Worm (Caenorhabditis elegans) whole organism, L4 larva: Measurements from ENCODE around the gene marc-5.

ENCODE experiments used
- F26F4.8 ChIP-seq: fragments of 200-800 bp; sonication (Bioruptor generic); conservative IDR thresholded peaks from 2 replicates; pipeline ENCODE4 v1.3.6; 2022; ENCODE audit warnings: missing genetic modification characterization, missing compliant biosample characterization
- F37D6.2 ChIP-seq: sonication (generic microtip); optimal IDR thresholded peaks from 2 replicates; lab custom pipeline; 2016; ENCODE audit warnings: mild to moderate bottlenecking, missing genetic modification characterization, missing compliant biosample characterization
- F44E2.7 ChIP-seq: fragments of 200-800 bp; sonication (Bioruptor generic); IDR thresholded peaks from 2 replicates; pipeline ENCODE4 v2.1.2; 2022; ENCODE audit warnings: missing genetic modification characterization, missing compliant biosample characterization
- R02D3.7 ChIP-seq: fragments of 150-350 bp; sonication (generic microtip); optimal IDR thresholded peaks from 3 replicates; lab custom pipeline; 2014; ENCODE audit warnings: missing biosample characterization, missing genetic modification characterization
- Y48G9A.11 ChIP-seq: fragments of 200-800 bp; sonication (Bioruptor generic); IDR thresholded peaks from 2 replicates; pipeline ENCODE4 v1.3.6; 2022; ENCODE audit warnings: missing genetic modification reagents, missing genetic modification characterization, missing compliant biosample characterization
- ZK337.2 ChIP-seq: fragments of 200-800 bp; sonication (Bioruptor generic); IDR thresholded peaks from 2 replicates; pipeline ENCODE4 v1.3.6; 2022; ENCODE audit warnings: missing genetic modification reagents, missing genetic modification characterization, missing compliant biosample characterization
- attf-4 ChIP-seq: sonication (generic microtip); optimal IDR thresholded peaks from 3 replicates; lab custom pipeline; 2017; ENCODE audit warnings: missing biosample characterization, missing genetic modification characterization
- ceh-28 ChIP-seq: fragments of 150-350 bp; optimal IDR thresholded peaks from 2 replicates; lab custom pipeline; 2014; ENCODE audit warnings: missing biosample characterization, missing genetic modification reagents, missing genetic modification characterization
- ceh-82 ChIP-seq: sonication (generic microtip); optimal IDR thresholded peaks from 2 replicates; lab custom pipeline; 2017; ENCODE audit warnings: missing biosample characterization, missing genetic modification characterization
- cey-2 ChIP-seq: sonication (generic microtip); optimal IDR thresholded peaks from 3 replicates; lab custom pipeline; 2017; ENCODE audit warnings: missing genetic modification characterization, mild to moderate bottlenecking, missing compliant biosample characterization, antibody characterized with exemption, borderline replicate concordance; ENCODE audit not compliant: insufficient read depth
- ctbp-1 ChIP-seq: fragments of 200-800 bp; sonication (Bioruptor generic); IDR thresholded peaks from 2 replicates; pipeline ENCODE4 v1.3.6; 2022; ENCODE audit warnings: missing genetic modification reagents, missing genetic modification characterization, missing compliant biosample characterization
- daf-16 ChIP-seq, 3 experiments: sonication (generic microtip); optimal IDR thresholded peaks; 2 replicates each; lab custom pipeline; 2016 to 2017; ENCODE audit warnings: missing genetic modification characterization in 3 of 3, missing genetic modification reagents in 3 of 3, mild to moderate bottlenecking in 2 of 3, missing compliant biosample characterization in 2 of 3, missing biosample characterization in 1 of 3, moderate library complexity in 1 of 3
- dmd-9 ChIP-seq: fragments of 200-800 bp; sonication (Bioruptor generic); IDR thresholded peaks from 2 replicates; pipeline ENCODE4 v1.3.6; 2022; ENCODE audit warnings: missing genetic modification reagents, missing genetic modification characterization, missing compliant biosample characterization
- dpl-1 ChIP-seq: fragments of 150-350 bp; optimal IDR thresholded peaks from 2 replicates; lab custom pipeline; 2014; ENCODE audit warnings: missing biosample characterization, missing genetic modification reagents, missing genetic modification characterization
- duxl-1 ChIP-seq: sonication (generic microtip); optimal IDR thresholded peaks from 2 replicates; lab custom pipeline; 2016; ENCODE audit warnings: mild to moderate bottlenecking, missing genetic modification characterization, moderate library complexity, missing compliant biosample characterization; ENCODE audit not compliant: poor library complexity
- egl-43 ChIP-seq: fragments of 200-800 bp; sonication (Bioruptor generic); IDR thresholded peaks from 2 replicates; pipeline ENCODE4 v1.3.6; 2022; ENCODE audit warnings: missing genetic modification reagents, missing genetic modification characterization, missing compliant biosample characterization
- gei-8 ChIP-seq: fragments of 200-800 bp; sonication (Bioruptor generic); optimal IDR thresholded peaks from 2 replicates; lab custom pipeline; 2018; ENCODE audit warnings: mild to moderate bottlenecking, missing genetic modification characterization, missing compliant biosample characterization
- hif-1 ChIP-seq, 2 experiments: sonication (generic microtip); optimal IDR thresholded peaks; 2 replicates each; lab custom pipeline; 2016 to 2017; ENCODE audit warnings: missing compliant biosample characterization in 2 of 2, missing genetic modification characterization in 2 of 2, missing genetic modification reagents in 2 of 2, missing genotype in 2 of 2, mild to moderate bottlenecking in 1 of 2
- hlh-11 ChIP-seq: fragments of 200-800 bp; sonication (Bioruptor generic); optimal IDR thresholded peaks from 2 replicates; lab custom pipeline; 2018; ENCODE audit warnings: mild to moderate bottlenecking, missing genetic modification characterization, missing compliant biosample characterization
- hlh-30 ChIP-seq: sonication (generic microtip); optimal IDR thresholded peaks from 2 replicates; lab custom pipeline; 2017; ENCODE audit warnings: antibody characterized with exemption, mild to moderate bottlenecking, missing genetic modification characterization, missing compliant biosample characterization; ENCODE audit not compliant: insufficient read depth
- jun-1 ChIP-seq: fragments of 150-350 bp; optimal IDR thresholded peaks from 2 replicates; lab custom pipeline; 2014; ENCODE audit warnings: missing biosample characterization, missing genetic modification reagents, missing genetic modification characterization
- lim-7 ChIP-seq: fragments of 200-800 bp; sonication (Bioruptor generic); IDR thresholded peaks from 2 replicates; pipeline ENCODE4 v1.3.6; 2022; ENCODE audit warnings: missing genetic modification characterization, missing compliant biosample characterization
- lin-13 ChIP-seq: fragments of 150-350 bp; optimal IDR thresholded peaks from 2 replicates; lab custom pipeline; 2014; ENCODE audit warnings: missing biosample characterization, missing genetic modification reagents, missing genetic modification characterization
- lin-15B ChIP-seq: fragments of 150-350 bp; sonication (generic microtip); optimal IDR thresholded peaks from 3 replicates; lab custom pipeline; 2014; ENCODE audit warnings: missing biosample characterization, missing genetic modification characterization
- lin-39 ChIP-seq: fragments of 150-350 bp; optimal IDR thresholded peaks from 2 replicates; lab custom pipeline; 2014; ENCODE audit warnings: missing biosample characterization, missing genetic modification reagents, missing genetic modification characterization
- madf-5 ChIP-seq, 2 experiments: fragments of 200-800 bp; sonication (Bioruptor generic); IDR thresholded peaks; 2 replicates each; pipeline ENCODE4 v1.3.6; 2022; ENCODE audit warnings: missing compliant biosample characterization in 2 of 2, missing genetic modification characterization in 2 of 2
- madf-9 ChIP-seq: fragments of 200-800 bp; sonication (Bioruptor generic); conservative IDR thresholded peaks from 2 replicates; pipeline ENCODE4 v1.3.6; 2022; ENCODE audit warnings: missing genetic modification reagents, missing genetic modification characterization, missing compliant biosample characterization
- mes-2 ChIP-seq: sonication (generic microtip); optimal IDR thresholded peaks from 2 replicates; lab custom pipeline; 2016; ENCODE audit warnings: missing genotype, mild to moderate bottlenecking, missing genetic modification characterization, missing compliant biosample characterization; ENCODE audit not compliant: poor library complexity, severe bottlenecking
- mxl-3 ChIP-seq: fragments of 200-800 bp; sonication (Bioruptor generic); optimal IDR thresholded peaks from 2 replicates; lab custom pipeline; 2018; ENCODE audit warnings: mild to moderate bottlenecking, missing genetic modification characterization, missing compliant biosample characterization
- nhr-10 ChIP-seq: fragments of 150-350 bp; optimal IDR thresholded peaks from 2 replicates; lab custom pipeline; 2014; ENCODE audit warnings: missing biosample characterization, missing genetic modification characterization
- nhr-102 ChIP-seq: sonication (generic microtip); optimal IDR thresholded peaks from 2 replicates; lab custom pipeline; 2016; ENCODE audit warnings: mild to moderate bottlenecking, missing genetic modification characterization, moderate library complexity, missing compliant biosample characterization
- nhr-111 ChIP-seq: fragments of 200-800 bp; sonication (Bioruptor generic); optimal IDR thresholded peaks from 2 replicates; lab custom pipeline; 2018; ENCODE audit warnings: mild to moderate bottlenecking, missing genetic modification characterization, missing compliant biosample characterization
- nhr-25 ChIP-seq: sonication (generic microtip); optimal IDR thresholded peaks from 2 replicates; lab custom pipeline; 2017; ENCODE audit warnings: missing genetic modification characterization, mild to moderate bottlenecking, missing compliant biosample characterization, antibody characterized with exemption, moderate library complexity, borderline replicate concordance; ENCODE audit not compliant: insufficient read depth
- nhr-77 ChIP-seq: fragments of 150-350 bp; optimal IDR thresholded peaks from 2 replicates; lab custom pipeline; 2014; ENCODE audit warnings: missing biosample characterization, missing genetic modification characterization
- pha-4 ChIP-seq, 2 experiments: fragments of 150-350 bp in 1 of 2; fragments of 200-800 bp in 1 of 2; sonication (Bioruptor generic) in 1 of 2; IDR thresholded peaks in 1 of 2; optimal IDR thresholded peaks in 1 of 2; 2 replicates each; pipeline versions ENCODE4 v1.3.6 to Lab custom; 2014 to 2022; ENCODE audit warnings: missing genetic modification characterization in 2 of 2, missing genetic modification reagents in 2 of 2, missing biosample characterization in 1 of 2, missing compliant biosample characterization in 1 of 2
- php-3 ChIP-seq: fragments of 200-800 bp; sonication (Bioruptor generic); IDR thresholded peaks from 2 replicates; pipeline ENCODE4 v1.3.6; 2022; ENCODE audit warnings: missing genetic modification reagents, missing genetic modification characterization, missing compliant biosample characterization
- set-16 ChIP-seq: fragments of 200-800 bp; sonication (Bioruptor generic); IDR thresholded peaks from 2 replicates; pipeline ENCODE4 v1.3.6; 2022; ENCODE audit warnings: missing genetic modification reagents, missing genetic modification characterization, missing compliant biosample characterization
- skn-1 ChIP-seq: fragments of 150-350 bp; optimal IDR thresholded peaks from 2 replicates; lab custom pipeline; 2014; ENCODE audit warnings: missing biosample characterization, missing genetic modification characterization
- snpc-4 ChIP-seq: fragments of 150-350 bp; optimal IDR thresholded peaks from 2 replicates; lab custom pipeline; 2014; ENCODE audit warnings: missing biosample characterization, missing genetic modification characterization
- spr-3 ChIP-seq: fragments of 200-800 bp; sonication (Bioruptor generic); optimal IDR thresholded peaks from 2 replicates; lab custom pipeline; 2018; ENCODE audit warnings: mild to moderate bottlenecking, missing genetic modification characterization, missing compliant biosample characterization
- vab-7 ChIP-seq: fragments of 200-800 bp; sonication (Bioruptor generic); IDR thresholded peaks from 2 replicates; pipeline ENCODE4 v1.3.6; 2022; ENCODE audit warnings: missing genetic modification reagents, missing genetic modification characterization, missing compliant biosample characterization
- zfp-2 ChIP-seq: sonication (generic microtip); optimal IDR thresholded peaks from 2 replicates; lab custom pipeline; 2016; ENCODE audit warnings: mild to moderate bottlenecking, missing genetic modification characterization, missing compliant biosample characterization
- zfp-3 ChIP-seq: fragments of 200-800 bp; sonication (Bioruptor generic); conservative IDR thresholded peaks from 2 replicates; pipeline ENCODE4 v1.3.6; 2022; ENCODE audit warnings: missing genetic modification reagents, missing genetic modification characterization, missing compliant biosample characterization
- zip-11 ChIP-seq: fragments of 200-800 bp; sonication (Bioruptor generic); IDR thresholded peaks from 2 replicates; pipeline ENCODE4 v1.3.6; 2022; ENCODE audit warnings: missing genetic modification characterization, missing compliant biosample characterization

The marc-5 gene

ce11 chrII:12373921-12374320 lies 5.4 kb downstream of the marc-5 start (continued):
- no peak for TF ChIP-seq jun-1 (tag; lab: Kevin White, UChicago)
- TF ChIP-seq zfp-3 (GFP tag; lab: Robert Waterston, UW): no peak
- no peak for TF ChIP-seq R02D3.7 (tag; lab: Kevin White, UChicago)
- TF ChIP-seq nhr-102: no peak
- no peak for TF ChIP-seq nhr-111 (GFP tag; lab: Kevin White, UChicago)
- TF ChIP-seq hif-1 (tag; optimal IDR thresholded peaks at IDR 0.05; lab: Kevin White, UChicago): no peak
- TF ChIP-seq vab-7 (GFP tag; lab: Robert Waterston, UW): peak; percentile 28; the same call in 1 of the 2 replicates

DNA sequence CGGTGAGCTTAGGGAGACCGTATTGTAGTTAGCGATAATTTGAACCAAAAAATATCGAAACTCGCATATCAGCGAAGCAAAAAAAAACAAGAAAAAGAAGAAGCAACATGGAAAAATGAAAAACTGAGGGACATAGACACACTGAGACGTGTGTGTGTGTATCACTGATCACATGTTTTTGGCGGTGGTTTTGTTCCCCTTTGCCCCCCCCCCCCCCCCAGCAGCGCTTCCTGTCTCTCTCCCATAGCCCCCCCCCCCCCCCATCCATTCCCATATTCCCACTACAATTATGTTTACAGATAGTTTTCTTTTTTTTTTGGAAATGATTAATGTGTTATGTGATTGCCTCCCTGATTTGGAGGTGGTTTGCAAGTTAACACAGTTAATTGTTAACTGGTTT lies 10.1 kb downstream of the marc-5 start:
- TF ChIP-seq set-16 (GFP tag; lab: Robert Waterston, UW): peak; percentile 66
- TF ChIP-seq hlh-30 (tag; lab: Kevin White, UChicago): no peak
- TF ChIP-seq daf-16 (GFP tag; optimal IDR thresholded peaks at IDR 0.05; lab: Kevin White, UChicago): no peak
- no peak for TF ChIP-seq daf-16 (tag; optimal IDR thresholded peaks at IDR 0.05; lab: Kevin White, UChicago)
- peak in 1 of 2 experiments; percentile 16 for TF ChIP-seq hif-1 (tag; optimal IDR thresholded peaks at IDR 0.05; lab: Kevin White, UChicago)

ce11 chrII:12362262-12362661 lies 17.1 kb downstream of the marc-5 start:
- peak; percentile 54; the same call in 1 of the 2 replicates for TF ChIP-seq vab-7 (GFP tag; lab: Robert Waterston, UW)
- no peak for TF ChIP-seq dmd-9 (GFP tag; lab: Robert Waterston, UW)
- peak; percentile 80; the same call in 1 of the 2 replicates for TF ChIP-seq lim-7 (GFP tag; lab: Robert Waterston, UW)
- no peak for TF ChIP-seq ceh-82 (tag; lab: Kevin White, UChicago)
- TF ChIP-seq madf-5 (GFP tag; IDR thresholded peaks at IDR 0.05; lab: Robert Waterston, UW): no peak
- TF ChIP-seq mes-2: peak; percentile 46
- TF ChIP-seq nhr-111 (GFP tag; lab: Kevin White, UChicago): no peak
- TF ChIP-seq cey-2 (tag; lab: Kevin White, UChicago): no peak
- TF ChIP-seq dpl-1 (GFP tag; lab: Kevin White, UChicago): no peak
- TF ChIP-seq madf-9 (GFP tag; lab: Robert Waterston, UW): 0 out of 2 replicates have a peak, but pooled peaks have one; percentile 29
- peak; percentile 21 for TF ChIP-seq duxl-1 (tag; lab: Kevin White, UChicago)
- no peak for TF ChIP-seq mxl-3
- TF ChIP-seq lin-15B (tag; lab: Kevin White, UChicago): no peak
- no peak for TF ChIP-seq F37D6.2 (tag; lab: Kevin White, UChicago)
- TF ChIP-seq lin-13: no peak
- TF ChIP-seq snpc-4: no peak
- no peak for TF ChIP-seq gei-8 (GFP tag; lab: Kevin White, UChicago)
- 0 out of 2 replicates have a peak, but pooled peaks have one; percentile 36 for TF ChIP-seq ZK337.2 (GFP tag; lab: Robert Waterston, UW)
- TF ChIP-seq F26F4.8 (GFP tag; lab: Robert Waterston, UW): 0 out of 2 replicates have a peak, but pooled peaks have one; percentile 44
- no peak for TF ChIP-seq hlh-11 (tag; lab: Kevin White, UChicago)
- no peak for TF ChIP-seq nhr-77 (tag; lab: Kevin White, UChicago)
- TF ChIP-seq egl-43 (GFP tag; lab: Robert Waterston, UW): peak; percentile 74
- TF ChIP-seq zfp-3 (GFP tag; lab: Robert Waterston, UW): no peak
- TF ChIP-seq ctbp-1 (GFP tag; lab: Robert Waterston, UW): no peak
- no peak for TF ChIP-seq jun-1 (tag; lab: Kevin White, UChicago)
- TF ChIP-seq spr-3 (GFP tag; lab: Kevin White, UChicago): no peak
- no peak for TF ChIP-seq zfp-2 (tag; lab: Kevin White, UChicago)
- TF ChIP-seq Y48G9A.11: peak; percentile 48; the same call in 1 of the 2 replicates
- no peak for TF ChIP-seq attf-4
- TF ChIP-seq ceh-28 (tag; lab: Kevin White, UChicago): no peak
- TF ChIP-seq pha-4 (GFP tag; IDR thresholded peaks at IDR 0.05; lab: Robert Waterston, UW): peak; percentile 35; the same call in 1 of the 2 replicates
- no peak for TF ChIP-seq pha-4 (tag; optimal IDR thresholded peaks at IDR 0.05; lab: Kevin White, UChicago)
- 0 out of 2 replicates have a peak, but pooled peaks have one; percentile 13 for TF ChIP-seq F44E2.7 (GFP tag; lab: Robert Waterston, UW)
- TF ChIP-seq nhr-10 (tag; lab: Kevin White, UChicago): no peak
- TF ChIP-seq skn-1 (tag; lab: Kevin White, UChicago): no peak
- no peak for TF ChIP-seq php-3 (GFP tag; lab: Robert Waterston, UW)
- TF ChIP-seq lin-39 (tag; lab: Kevin White, UChicago): no peak
- TF ChIP-seq zip-11: no peak
- TF ChIP-seq nhr-25 (tag; lab: Kevin White, UChicago): no peak
